Worm (Caenorhabditis elegans) whole organism, L1 larva: ENCODE results near the gene sams-5.

Experiments
- C16A3.4 ChIP-seq: fragments of 150-350 bp; optimal IDR thresholded peaks from 2 replicates; lab custom pipeline; 2014; ENCODE audit warnings: missing biosample characterization, missing genetic modification characterization
- C34B4.2 ChIP-seq: sonication (generic microtip); optimal IDR thresholded peaks from 2 replicates; lab custom pipeline; 2017; ENCODE audit warnings: mild to moderate bottlenecking, missing genetic modification characterization, missing compliant biosample characterization
- Y116A8C.19 ChIP-seq: sonication (generic microtip); optimal IDR thresholded peaks from 2 replicates; lab custom pipeline; 2016; ENCODE audit warnings: missing compliant biosample characterization, missing genetic modification characterization, borderline replicate concordance
- alr-1 ChIP-seq: fragments of 200-800 bp; sonication (Bioruptor generic); optimal IDR thresholded peaks from 2 replicates; lab custom pipeline; 2018; ENCODE audit warnings: borderline replicate concordance, mild to moderate bottlenecking, missing genetic modification characterization, missing compliant biosample characterization
- aly-2 ChIP-seq: fragments of 150-350 bp; optimal IDR thresholded peaks from 2 replicates; lab custom pipeline; 2014; ENCODE audit warnings: missing biosample characterization, missing genetic modification characterization
- ama-1 ChIP-seq: fragments of 150-350 bp; optimal IDR thresholded peaks from 2 replicates; lab custom pipeline; 2014
- blmp-1 ChIP-seq: fragments of 150-350 bp; optimal IDR thresholded peaks from 2 replicates; lab custom pipeline; 2014; ENCODE audit warnings: missing biosample characterization, missing genetic modification characterization
- ceh-8 ChIP-seq: fragments of 200-800 bp; sonication (Bioruptor generic); optimal IDR thresholded peaks from 2 replicates; lab custom pipeline; 2018; ENCODE audit warnings: mild to moderate bottlenecking, missing genetic modification characterization, moderate library complexity, missing compliant biosample characterization
- ceh-82 ChIP-seq, 3 experiments: fragments of 150-350 bp in 1 of 3; sonication (generic microtip) in 2 of 3; optimal IDR thresholded peaks; 2 replicates each; lab custom pipeline; 2014 to 2017; ENCODE audit warnings: missing biosample characterization in 3 of 3, missing genetic modification characterization in 3 of 3
- ceh-88 ChIP-seq: fragments of 200-800 bp; sonication (Bioruptor generic); IDR thresholded peaks from 2 replicates; pipeline ENCODE4 v1.3.6; 2022; ENCODE audit warnings: missing genetic modification characterization, missing compliant biosample characterization
- dsc-1 ChIP-seq: sonication (generic microtip); optimal IDR thresholded peaks from 2 replicates; lab custom pipeline; 2016; ENCODE audit warnings: mild to moderate bottlenecking, missing genetic modification characterization, missing compliant biosample characterization
- efl-3 ChIP-seq: fragments of 200-800 bp; sonication (Bioruptor generic); optimal IDR thresholded peaks from 2 replicates; lab custom pipeline; 2018; ENCODE audit warnings: mild to moderate bottlenecking, missing genetic modification characterization, missing compliant biosample characterization
- egl-13 ChIP-seq: sonication (generic microtip); optimal IDR thresholded peaks from 2 replicates; lab custom pipeline; 2016; ENCODE audit warnings: missing genotype, missing genetic modification reagents, missing genetic modification characterization, missing compliant biosample characterization
- egl-27 ChIP-seq, 2 experiments: fragments of 150-350 bp in 1 of 2; sonication (generic microtip); optimal IDR thresholded peaks; 3 replicates each; lab custom pipeline; 2017 to 2018; ENCODE audit warnings: missing biosample characterization in 2 of 2, missing genetic modification characterization in 2 of 2, missing genetic modification reagents in 2 of 2
- elt-3 ChIP-seq, 6 experiments: fragments of 150-350 bp in 1 of 6; sonication (generic microtip); optimal IDR thresholded peaks; 2 replicates each; lab custom pipeline; 2017 to 2018; ENCODE audit warnings: missing biosample characterization in 6 of 6, missing genetic modification characterization in 6 of 6, inconsistent platforms in 1 of 6
- ets-5 ChIP-seq: fragments of 200-800 bp; sonication (Bioruptor generic); IDR thresholded peaks from 2 replicates; pipeline ENCODE4 v1.3.6; 2022; ENCODE audit warnings: missing genetic modification characterization, missing compliant biosample characterization
- fkh-4 ChIP-seq: sonication (generic microtip); optimal IDR thresholded peaks from 2 replicates; lab custom pipeline; 2016; ENCODE audit warnings: missing compliant biosample characterization, missing genetic modification characterization, borderline replicate concordance
- fos-1 ChIP-seq: fragments of 150-350 bp; optimal IDR thresholded peaks from 2 replicates; lab custom pipeline; 2014; ENCODE audit warnings: missing biosample characterization, missing genetic modification characterization
- grh-1 ChIP-seq: fragments of 200-800 bp; sonication (Bioruptor generic); IDR thresholded peaks from 2 replicates; pipeline ENCODE4 v1.3.6; 2022; ENCODE audit warnings: missing genetic modification reagents, missing genetic modification characterization, missing compliant biosample characterization
- hlh-17 ChIP-seq: fragments of 200-800 bp; sonication (Bioruptor generic); optimal IDR thresholded peaks from 2 replicates; lab custom pipeline; 2018; ENCODE audit warnings: missing genetic modification characterization, mild to moderate bottlenecking, missing compliant biosample characterization, moderate library complexity, borderline replicate concordance
- hlh-4 ChIP-seq: sonication (generic microtip); optimal IDR thresholded peaks from 2 replicates; lab custom pipeline; 2016; ENCODE audit warnings: mild to moderate bottlenecking, missing genetic modification characterization, missing compliant biosample characterization
- jun-1 ChIP-seq: fragments of 150-350 bp; optimal IDR thresholded peaks from 2 replicates; lab custom pipeline; 2014; ENCODE audit warnings: missing biosample characterization, missing genetic modification reagents, missing genetic modification characterization
- lin-13 ChIP-seq: fragments of 150-350 bp; optimal IDR thresholded peaks from 2 replicates; lab custom pipeline; 2014; ENCODE audit warnings: missing biosample characterization, missing genetic modification reagents, missing genetic modification characterization
- lin-14 ChIP-seq: fragments of 200-800 bp; sonication (Bioruptor generic); optimal IDR thresholded peaks from 2 replicates; lab custom pipeline; 2018; ENCODE audit warnings: mild to moderate bottlenecking, missing genetic modification characterization, moderate library complexity, missing compliant biosample characterization
- lin-35 ChIP-seq, 2 experiments: fragments of 150-350 bp; optimal IDR thresholded peaks; 2 replicates each; lab custom pipeline; 2014; ENCODE audit warnings: missing biosample characterization in 2 of 2, missing genetic modification characterization in 2 of 2, missing genetic modification reagents in 2 of 2
- lir-3 ChIP-seq: sonication (generic microtip); optimal IDR thresholded peaks from 2 replicates; lab custom pipeline; 2016; ENCODE audit warnings: mild to moderate bottlenecking, missing genetic modification characterization, moderate library complexity, missing compliant biosample characterization; ENCODE audit not compliant: poor library complexity
- mab-9 ChIP-seq: fragments of 200-800 bp; sonication (Bioruptor generic); IDR thresholded peaks from 2 replicates; pipeline ENCODE4 v1.3.6; 2022; ENCODE audit warnings: missing genetic modification reagents, missing genetic modification characterization, missing compliant biosample characterization
- mdl-1 ChIP-seq, 2 experiments: fragments of 150-350 bp; optimal IDR thresholded peaks; 2 replicates each; lab custom pipeline; 2014 to 2017; ENCODE audit warnings: missing biosample characterization in 2 of 2, missing genetic modification characterization in 2 of 2, inconsistent platforms in 1 of 2
- mep-1 ChIP-seq: fragments of 150-350 bp; optimal IDR thresholded peaks from 2 replicates; lab custom pipeline; 2014; ENCODE audit warnings: missing biosample characterization, missing genetic modification characterization
- nhr-11 ChIP-seq: fragments of 150-350 bp; optimal IDR thresholded peaks from 2 replicates; lab custom pipeline; 2014; ENCODE audit warnings: missing biosample characterization, missing genetic modification characterization
- nhr-237 ChIP-seq: fragments of 150-350 bp; optimal IDR thresholded peaks from 2 replicates; lab custom pipeline; 2014; ENCODE audit warnings: missing biosample characterization, missing genetic modification characterization
- nhr-47 ChIP-seq: sonication (generic microtip); optimal IDR thresholded peaks from 2 replicates; lab custom pipeline; 2016; ENCODE audit warnings: mild to moderate bottlenecking, missing genetic modification characterization, moderate library complexity, missing compliant biosample characterization
- nhr-71 ChIP-seq: sonication (generic microtip); optimal IDR thresholded peaks from 2 replicates; lab custom pipeline; 2016; ENCODE audit warnings: mild to moderate bottlenecking, missing genetic modification characterization, moderate library complexity, missing compliant biosample characterization
- nhr-76 ChIP-seq: sonication (generic microtip); optimal IDR thresholded peaks from 2 replicates; lab custom pipeline; 2017; ENCODE audit warnings: missing biosample characterization, missing genetic modification characterization
- nhr-77 ChIP-seq: fragments of 150-350 bp; optimal IDR thresholded peaks from 2 replicates; lab custom pipeline; 2014; ENCODE audit warnings: missing biosample characterization, missing genetic modification characterization
- nhr-84 ChIP-seq: sonication (generic microtip); optimal IDR thresholded peaks from 2 replicates; lab custom pipeline; 2017; ENCODE audit warnings: missing biosample characterization, missing genetic modification characterization
- nhr-85 ChIP-seq: sonication (generic microtip); peaks from one replicate; lab custom pipeline; 2016; ENCODE audit warnings: missing genetic modification characterization, inconsistent platforms, missing compliant biosample characterization
- pax-3 ChIP-seq: fragments of 200-800 bp; sonication (Bioruptor generic); optimal IDR thresholded peaks from 2 replicates; lab custom pipeline; 2018; ENCODE audit warnings: mild to moderate bottlenecking, missing genetic modification characterization, moderate library complexity, missing compliant biosample characterization
- rnt-1 ChIP-seq: sonication (generic microtip); optimal IDR thresholded peaks from 2 replicates; lab custom pipeline; 2016; ENCODE audit warnings: mild to moderate bottlenecking, missing genetic modification characterization, moderate library complexity, missing compliant biosample characterization
- skn-1 ChIP-seq: fragments of 150-350 bp; optimal IDR thresholded peaks from 2 replicates; lab custom pipeline; 2014; ENCODE audit warnings: missing biosample characterization, missing genetic modification characterization
- snpc-4 ChIP-seq: fragments of 150-350 bp; optimal IDR thresholded peaks from 2 replicates; lab custom pipeline; 2014; ENCODE audit warnings: missing biosample characterization, missing genetic modification characterization
- sptf-1 ChIP-seq: fragments of 150-350 bp; optimal IDR thresholded peaks from 2 replicates; lab custom pipeline; 2014; ENCODE audit warnings: missing biosample characterization, missing genetic modification characterization
- swsn-7 ChIP-seq: sonication (generic microtip); optimal IDR thresholded peaks from 2 replicates; lab custom pipeline; 2016; ENCODE audit warnings: missing genetic modification characterization, missing compliant biosample characterization
- tbx-2 ChIP-seq: sonication (generic microtip); optimal IDR thresholded peaks from 2 replicates; lab custom pipeline; 2016; ENCODE audit warnings: missing genetic modification characterization, missing compliant biosample characterization
- tlp-1 ChIP-seq: fragments of 150-350 bp; optimal IDR thresholded peaks from 2 replicates; lab custom pipeline; 2014; ENCODE audit warnings: missing biosample characterization, missing genetic modification characterization
- unc-130 ChIP-seq: fragments of 150-350 bp; optimal IDR thresholded peaks from 2 replicates; lab custom pipeline; 2017; ENCODE audit warnings: missing biosample characterization, missing genetic modification characterization, inconsistent platforms
- unc-30 ChIP-seq: sonication (generic microtip); optimal IDR thresholded peaks from 2 replicates; lab custom pipeline; 2017; ENCODE audit warnings: missing biosample characterization, missing genetic modification characterization
- unc-62 ChIP-seq: fragments of 150-350 bp; optimal IDR thresholded peaks from 2 replicates; lab custom pipeline; 2014; ENCODE audit warnings: missing biosample characterization, missing genetic modification reagents, missing genetic modification characterization
- unc-86 ChIP-seq: sonication (generic microtip); optimal IDR thresholded peaks from 2 replicates; lab custom pipeline; 2016; ENCODE audit warnings: missing genetic modification characterization, missing compliant biosample characterization
- vab-15 ChIP-seq: sonication (generic microtip); optimal IDR thresholded peaks from 2 replicates; lab custom pipeline; 2017; ENCODE audit warnings: missing genotype, mild to moderate bottlenecking, missing genetic modification characterization, missing compliant biosample characterization
- xbp-1 ChIP-seq: sonication (generic microtip); optimal IDR thresholded peaks from 2 replicates; lab custom pipeline; 2016; ENCODE audit warnings: missing genetic modification characterization, missing compliant biosample characterization
- ztf-11 ChIP-seq, 2 experiments: sonication (generic microtip); optimal IDR thresholded peaks; 2 replicates each; lab custom pipeline; 2016 to 2017; ENCODE audit warnings: missing genetic modification characterization in 2 of 2, missing biosample characterization in 1 of 2, missing compliant biosample characterization in 1 of 2
- ztf-4 ChIP-seq: fragments of 150-350 bp; optimal IDR thresholded peaks from 2 replicates; lab custom pipeline; 2014; ENCODE audit warnings: missing biosample characterization, missing genetic modification characterization

Gene sams-5

ce11 chrIV:6321667-6322066 is 42.3 kb upstream of the sams-5 start, which contains the start of gene Y73B6BL.29 (continued):
- TF ChIP-seq elt-3 (tag; optimal IDR thresholded peaks at IDR 0.05; lab: Kevin White, UChicago): peak in 2 of 6 experiments; percentile 71 to 74
- TF ChIP-seq unc-130 (tag; lab: Kevin White, UChicago): peak; percentile 92
- TF ChIP-seq ceh-88: peak; percentile 85
- no peak for TF ChIP-seq tlp-1 (tag; lab: Kevin White, UChicago)
- TF ChIP-seq ets-5: no peak
- TF ChIP-seq jun-1 (tag; lab: Kevin White, UChicago): peak; percentile 73
- TF ChIP-seq nhr-237 (tag; lab: Kevin White, UChicago): peak; percentile 19
- peak; percentile 99 for TF ChIP-seq lin-35 (GFP tag; optimal IDR thresholded peaks at IDR 0.05; lab: Kevin White, UChicago)
- peak; percentile 76 for TF ChIP-seq vab-15 (tag; lab: Kevin White, UChicago)
- peak; percentile 98 for TF ChIP-seq lir-3 (tag; lab: Kevin White, UChicago)
- TF ChIP-seq aly-2: peak; percentile 79
- TF ChIP-seq lin-13: peak; percentile 89
- TF ChIP-seq xbp-1: peak; percentile 94
- peak; percentile 88 for TF ChIP-seq ceh-82 (tag; optimal IDR thresholded peaks at IDR 0.05; lab: Kevin White, UChicago)
- no peak for TF ChIP-seq alr-1
- peak; percentile 95 for TF ChIP-seq mep-1 (tag; lab: Kevin White, UChicago)
- TF ChIP-seq swsn-7: peak; percentile 95
- peak; percentile 99 for TF ChIP-seq fkh-4
- TF ChIP-seq fos-1 (tag; lab: Kevin White, UChicago): peak; percentile 88
- TF ChIP-seq pax-3 (tag; lab: Kevin White, UChicago): peak; percentile 98
- TF ChIP-seq C16A3.4: peak; percentile 83
- TF ChIP-seq unc-86 (tag; lab: Kevin White, UChicago): peak; percentile 90
- peak; percentile 83 for TF ChIP-seq skn-1 (tag; lab: Kevin White, UChicago)
- peak; percentile 93 for TF ChIP-seq mab-9
- TF ChIP-seq hlh-17 (GFP tag; lab: Kevin White, UChicago): peak; percentile 70
- TF ChIP-seq nhr-71 (tag; lab: Kevin White, UChicago): peak; percentile 98
- peak; percentile 87 for TF ChIP-seq snpc-4
- TF ChIP-seq ceh-8 (GFP tag; lab: Kevin White, UChicago): peak; percentile 97
- no peak for TF ChIP-seq unc-62 (GFP tag; lab: Kevin White, UChicago)
- TF ChIP-seq nhr-47 (tag; lab: Kevin White, UChicago): peak; percentile 97
- no peak for TF ChIP-seq unc-30 (tag; lab: Kevin White, UChicago)
- no peak for TF ChIP-seq egl-27 (tag; optimal IDR thresholded peaks at IDR 0.05; lab: Kevin White, UChicago)
- peak in 1 of 2 experiments; percentile 98 for TF ChIP-seq ztf-11 (tag; optimal IDR thresholded peaks at IDR 0.05; lab: Kevin White, UChicago)
- TF ChIP-seq grh-1: peak; percentile 81
- TF ChIP-seq Y116A8C.19 (tag; lab: Kevin White, UChicago): peak; percentile 97
- TF ChIP-seq lin-14 (GFP tag; lab: Kevin White, UChicago): peak; percentile 95
- no peak for TF ChIP-seq sptf-1
- TF ChIP-seq nhr-85 (tag; lab: Kevin White, UChicago): peak; percentile 98
- peak; percentile 98 for TF ChIP-seq tbx-2
- TF ChIP-seq egl-13 (tag; lab: Kevin White, UChicago): peak; percentile 98
- TF ChIP-seq mdl-1 (tag; optimal IDR thresholded peaks at IDR 0.05; lab: Kevin White, UChicago): peak in 1 of 2 experiments; percentile 82
- TF ChIP-seq hlh-4 (tag; lab: Kevin White, UChicago): peak; percentile 79
- peak; percentile 87 for TF ChIP-seq efl-3
- TF ChIP-seq ztf-4 (tag; lab: Kevin White, UChicago): peak; percentile 85
- peak; percentile 77 for TF ChIP-seq blmp-1 (tag; lab: Kevin White, UChicago)
- TF ChIP-seq nhr-11 (tag; lab: Kevin White, UChicago): peak; percentile 80
- peak; percentile 97 for TF ChIP-seq dsc-1 (tag; lab: Kevin White, UChicago)
- no peak for TF ChIP-seq nhr-84
- TF ChIP-seq C34B4.2: peak; percentile 72
- peak; percentile 100 for TF ChIP-seq rnt-1
- no peak for TF ChIP-seq nhr-77 (tag; lab: Kevin White, UChicago)
- peak; percentile 72 for TF ChIP-seq ama-1
- TF ChIP-seq nhr-76 (tag; lab: Kevin White, UChicago): no peak
